Fruit fly (Drosophila melanogaster) whole organism, embryonic: ENCODE measurements around the gene Jhbp12.

ENCODE experiments used
- Bdp1 ChIP-seq: fragments of 200-800 bp; sonication (Bioruptor generic); optimal IDR thresholded peaks from 3 replicates; lab custom pipeline; 2016; ENCODE audit warnings: missing biosample characterization, missing genetic modification characterization
- CG11085 ChIP-seq: fragments of 200-800 bp; sonication (Bioruptor generic); IDR thresholded peaks from 2 replicates; pipeline ENCODE4 v1.3.6; 2022; ENCODE audit warnings: missing biosample characterization, missing genetic modification characterization
- CG11247 ChIP-seq: fragments of 200-800 bp; sonication (Bioruptor generic); IDR thresholded peaks from 2 replicates; pipeline ENCODE4 v1.3.6; 2022; ENCODE audit warnings: missing biosample characterization, missing genetic modification characterization
- CG13775 ChIP-seq: fragments of 200-800 bp; sonication (Bioruptor generic); optimal IDR thresholded peaks from 3 replicates; lab custom pipeline; 2017; ENCODE audit warnings: missing biosample characterization, mild to moderate bottlenecking, missing genetic modification characterization
- CG14710 ChIP-seq: fragments of 200-800 bp; sonication (Bioruptor generic); optimal IDR thresholded peaks from 3 replicates; lab custom pipeline; 2019; ENCODE audit warnings: missing biosample characterization, mild to moderate bottlenecking, missing genetic modification characterization, moderate library complexity
- CG17359 ChIP-seq: fragments of 200-800 bp; sonication (Bioruptor generic); optimal IDR thresholded peaks from 3 replicates; lab custom pipeline; 2018; ENCODE audit warnings: missing biosample characterization, mild to moderate bottlenecking, missing genetic modification characterization, moderate library complexity
- CG2116 ChIP-seq: fragments of 200-800 bp; sonication (Bioruptor generic); optimal IDR thresholded peaks from 3 replicates; lab custom pipeline; 2018; ENCODE audit warnings: missing biosample characterization, mild to moderate bottlenecking, missing genetic modification characterization
- CG2120 ChIP-seq: fragments of 200-800 bp; sonication (Bioruptor generic); optimal IDR thresholded peaks from 3 replicates; lab custom pipeline; 2016; ENCODE audit warnings: missing biosample characterization, missing genetic modification characterization
- CG32532 ChIP-seq: fragments of 200-800 bp; sonication (Bioruptor generic); IDR thresholded peaks from 2 replicates; pipeline ENCODE4 v1.3.6; 2022; ENCODE audit warnings: missing biosample characterization, missing genetic modification characterization
- CG3838 ChIP-seq: fragments of 200-800 bp; sonication (Bioruptor generic); optimal IDR thresholded peaks from 3 replicates; lab custom pipeline; 2016; ENCODE audit warnings: missing biosample characterization, missing genetic modification characterization
- CG3847 ChIP-seq: fragments of 200-800 bp; sonication (Bioruptor generic); IDR thresholded peaks from 2 replicates; pipeline ENCODE4 v1.3.6; 2022; ENCODE audit warnings: missing biosample characterization, missing genetic modification characterization
- CG4282 ChIP-seq: fragments of 200-800 bp; sonication (Bioruptor generic); optimal IDR thresholded peaks from 2 replicates; lab custom pipeline; 2016; ENCODE audit warnings: missing biosample characterization, missing genetic modification characterization
- CG4328 ChIP-seq: fragments of 200-800 bp; sonication (Bioruptor generic); optimal IDR thresholded peaks from 3 replicates; lab custom pipeline; 2017; ENCODE audit warnings: missing biosample characterization, missing genetic modification reagents, missing genetic modification characterization
- CG4360 ChIP-seq: fragments of 200-800 bp; sonication (Bioruptor generic); IDR thresholded peaks from 2 replicates; pipeline ENCODE4 v1.3.6; 2022; ENCODE audit warnings: missing biosample characterization, missing genetic modification characterization
- CG4854 ChIP-seq: fragments of 200-800 bp; sonication (Bioruptor generic); optimal IDR thresholded peaks from 2 replicates; lab custom pipeline; 2016; ENCODE audit warnings: missing biosample characterization, missing genetic modification characterization, inconsistent platforms
- CG6813 ChIP-seq: fragments of 200-800 bp; sonication (Bioruptor generic); optimal IDR thresholded peaks from 2 replicates; lab custom pipeline; 2017; ENCODE audit warnings: missing biosample characterization, missing genetic modification characterization, mild to moderate bottlenecking, moderate library complexity, missing genetic modification reagents
- CG7271 ChIP-seq: fragments of 200-800 bp; sonication (Bioruptor generic); optimal IDR thresholded peaks from 2 replicates; lab custom pipeline; 2018; ENCODE audit warnings: missing biosample characterization, mild to moderate bottlenecking, missing genetic modification characterization, moderate library complexity
- CG7786 ChIP-seq: fragments of 200-800 bp; sonication (Bioruptor generic); optimal IDR thresholded peaks from 2 replicates; lab custom pipeline; 2016; ENCODE audit warnings: missing biosample characterization, missing genetic modification characterization
- CG8388 ChIP-seq: fragments of 200-800 bp; sonication (Bioruptor generic); optimal IDR thresholded peaks from 2 replicates; lab custom pipeline; 2019; ENCODE audit warnings: missing biosample characterization, mild to moderate bottlenecking, missing genetic modification characterization, moderate library complexity
- CG9817 ChIP-seq: fragments of 200-800 bp; sonication (Bioruptor generic); optimal IDR thresholded peaks from 2 replicates; lab custom pipeline; 2018; ENCODE audit warnings: missing biosample characterization, mild to moderate bottlenecking, missing genetic modification characterization, moderate library complexity
- Camta ChIP-seq: fragments of 200-800 bp; sonication (Bioruptor generic); optimal IDR thresholded peaks from 2 replicates; lab custom pipeline; 2016; ENCODE audit warnings: missing biosample characterization, missing genetic modification characterization
- CoRest ChIP-seq: fragments of 200-800 bp; sonication (Bioruptor generic); optimal IDR thresholded peaks from 3 replicates; lab custom pipeline; 2018; ENCODE audit warnings: missing biosample characterization, mild to moderate bottlenecking, missing genetic modification characterization, moderate library complexity
- Dad ChIP-seq: fragments of 200-800 bp; sonication (Bioruptor generic); optimal IDR thresholded peaks from 3 replicates; lab custom pipeline; 2016; ENCODE audit warnings: missing biosample characterization, missing genetic modification characterization
- Drgx ChIP-seq: fragments of 200-800 bp; sonication (Bioruptor generic); IDR thresholded peaks from 2 replicates; pipeline ENCODE4 v1.3.6; 2022; ENCODE audit warnings: missing biosample characterization, missing genetic modification characterization
- HLH4C ChIP-seq: fragments of 200-800 bp; sonication (Bioruptor generic); IDR thresholded peaks from 3 replicates; pipeline ENCODE4 v1.3.6; 2022; ENCODE audit warnings: missing biosample characterization, missing genetic modification characterization; ENCODE audit not compliant: partially characterized antibody
- HLHmδ ChIP-seq: fragments of 200-800 bp; sonication (Bioruptor generic); optimal IDR thresholded peaks from 2 replicates; lab custom pipeline; 2018; ENCODE audit warnings: missing biosample characterization, mild to moderate bottlenecking, missing genetic modification characterization, moderate library complexity
- Mrtf ChIP-seq: fragments of 200-800 bp; sonication (Bioruptor generic); IDR thresholded peaks from 3 replicates; pipeline ENCODE4 v1.3.6; 2022; ENCODE audit warnings: missing biosample characterization, missing genetic modification characterization
- NfI ChIP-seq: fragments of 200-800 bp; sonication (Bioruptor generic); optimal IDR thresholded peaks from 3 replicates; lab custom pipeline; 2018; ENCODE audit warnings: missing biosample characterization, mild to moderate bottlenecking, missing genetic modification characterization, moderate library complexity
- Sry-δ ChIP-seq: fragments of 200-800 bp; sonication (Bioruptor generic); optimal IDR thresholded peaks from 2 replicates; lab custom pipeline; 2016; ENCODE audit warnings: missing biosample characterization, missing genetic modification characterization
- abd-A ChIP-seq: fragments of 200-800 bp; sonication (Bioruptor generic); optimal IDR thresholded peaks from 3 replicates; lab custom pipeline; 2019; ENCODE audit warnings: missing biosample characterization, mild to moderate bottlenecking, missing genetic modification characterization, moderate library complexity
- cg ChIP-seq: fragments of 200-800 bp; sonication (Bioruptor generic); optimal IDR thresholded peaks from 3 replicates; lab custom pipeline; 2019; ENCODE audit warnings: missing biosample characterization, mild to moderate bottlenecking, missing genetic modification characterization, moderate library complexity
- dm ChIP-seq: fragments of 200-800 bp; sonication (Bioruptor generic); optimal IDR thresholded peaks from 3 replicates; lab custom pipeline; 2016; ENCODE audit warnings: missing biosample characterization, missing genetic modification characterization
- en ChIP-seq: fragments of 200-800 bp; sonication (Bioruptor generic); optimal IDR thresholded peaks from 2 replicates; lab custom pipeline; 2016; ENCODE audit warnings: missing biosample characterization, missing genetic modification characterization
- fu2 ChIP-seq: fragments of 200-800 bp; sonication (Bioruptor generic); optimal IDR thresholded peaks from 2 replicates; lab custom pipeline; 2016; ENCODE audit warnings: missing biosample characterization, missing genetic modification characterization
- gt ChIP-seq: fragments of 200-800 bp; sonication (Bioruptor generic); IDR thresholded peaks from 2 replicates; pipeline ENCODE4 v1.3.6; 2022; ENCODE audit warnings: missing biosample characterization, missing genetic modification characterization
- hb ChIP-seq: fragments of 200-800 bp; sonication (Bioruptor generic); IDR thresholded peaks from 3 replicates; pipeline ENCODE4 v1.3.6; 2022; ENCODE audit warnings: missing biosample characterization, missing genetic modification characterization; ENCODE audit not compliant: partially characterized antibody
- inv ChIP-seq: fragments of 200-800 bp; sonication (Bioruptor generic); IDR thresholded peaks from 2 replicates; pipeline ENCODE4 v1.3.6; 2022; ENCODE audit warnings: missing biosample characterization, missing genetic modification characterization; ENCODE audit not compliant: partially characterized antibody
- maf-S ChIP-seq: fragments of 200-800 bp; sonication (Bioruptor generic); optimal IDR thresholded peaks from 2 replicates; lab custom pipeline; 2016; ENCODE audit warnings: missing biosample characterization, missing genetic modification characterization
- oc ChIP-seq: fragments of 200-800 bp; sonication (Bioruptor generic); optimal IDR thresholded peaks from 2 replicates; lab custom pipeline; 2018; ENCODE audit warnings: missing biosample characterization, mild to moderate bottlenecking, missing genetic modification characterization, moderate library complexity
- prd ChIP-seq, 3 experiments: fragments of >200 bp in 2 of 3; fragments of 200-800 bp in 1 of 3; sonication (Bioruptor generic) in 1 of 3; optimal IDR thresholded peaks in 2 of 3; IDR thresholded peaks in 1 of 3; 2 replicates in 2 of 3; 3 replicates in 1 of 3; pipeline versions ENCODE4 v1.3.6 to Lab custom; 2017 to 2022; ENCODE audit warnings: missing biosample characterization in 1 of 3, missing genetic modification characterization in 1 of 3
- ranshi ChIP-seq: fragments of 200-800 bp; sonication (Bioruptor generic); IDR thresholded peaks from 2 replicates; pipeline ENCODE4 v1.3.6; 2022; ENCODE audit warnings: missing biosample characterization, missing genetic modification characterization
- ro ChIP-seq: fragments of 200-800 bp; sonication (Bioruptor generic); IDR thresholded peaks from 2 replicates; pipeline ENCODE4 v1.3.6; 2022; ENCODE audit warnings: missing biosample characterization, missing genetic modification characterization
- sens ChIP-seq: fragments of 200-800 bp; sonication (Bioruptor generic); peaks from one replicate; lab custom pipeline; 2016; ENCODE audit warnings: missing biosample characterization, missing genetic modification characterization
- slp2 ChIP-seq: fragments of 200-800 bp; sonication (Bioruptor generic); optimal IDR thresholded peaks from 2 replicates; lab custom pipeline; 2016; ENCODE audit warnings: missing biosample characterization, missing genetic modification characterization
- sob ChIP-seq: fragments of 200-800 bp; sonication (Bioruptor generic); IDR thresholded peaks from 2 replicates; pipeline ENCODE4 v1.3.6; 2022; ENCODE audit warnings: missing biosample characterization, missing genetic modification characterization
- toy ChIP-seq: fragments of 200-800 bp; sonication (Bioruptor generic); IDR thresholded peaks from 2 replicates; pipeline ENCODE4 v1.3.6; 2022; ENCODE audit warnings: missing biosample characterization, missing genetic modification characterization
- unc-4 ChIP-seq: fragments of 200-800 bp; sonication (Bioruptor generic); IDR thresholded peaks from 2 replicates; pipeline ENCODE4 v1.3.6; 2022; ENCODE audit warnings: missing biosample characterization, missing genetic modification characterization; ENCODE audit not compliant: partially characterized antibody
- unpg ChIP-seq: fragments of 200-800 bp; sonication (Bioruptor generic); optimal IDR thresholded peaks from 3 replicates; lab custom pipeline; 2018; ENCODE audit warnings: missing biosample characterization, mild to moderate bottlenecking, missing genetic modification characterization, moderate library complexity
- wdn ChIP-seq: fragments of 200-800 bp; sonication (Bioruptor generic); IDR thresholded peaks from 2 replicates; pipeline ENCODE4 v1.3.6; 2022; ENCODE audit warnings: missing biosample characterization, missing genetic modification characterization

Gene Jhbp12

DNA sequence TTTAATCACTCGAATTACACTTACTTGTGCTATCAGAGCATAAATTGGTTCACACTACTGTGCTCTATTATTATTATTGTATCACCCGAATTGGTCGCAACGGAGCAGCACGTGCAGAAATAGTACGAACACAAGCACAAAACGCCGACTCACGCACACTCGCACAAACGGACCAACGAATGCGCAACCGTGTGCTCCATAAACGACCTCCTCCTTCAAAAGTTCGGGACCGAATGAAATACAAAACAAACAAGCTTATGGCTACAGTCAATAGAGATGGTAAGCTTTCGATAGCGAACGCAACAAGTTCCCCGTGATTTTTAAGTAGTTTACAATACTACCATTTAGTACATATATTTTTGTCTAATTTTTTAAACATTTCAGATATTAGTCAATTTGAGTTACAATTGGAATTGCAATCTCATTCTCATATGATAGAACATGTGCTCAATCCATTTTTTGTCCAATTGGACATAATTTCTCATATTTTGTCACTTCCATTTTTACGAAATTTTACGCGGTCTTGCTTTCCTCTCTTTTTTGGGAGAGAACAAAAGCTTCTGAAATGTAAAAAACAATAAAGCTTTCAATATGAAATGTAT, 19.2 kb downstream of the Jhbp12 start, which contains the start of gene Cftr (continued):
- TF ChIP-seq prd (optimal IDR thresholded peaks at IDR 0.05; lab: Kevin White, UChicago) (no peak), prd (GFP tag; IDR thresholded peaks at IDR 0.05; lab: Robert Waterston, UW) (no peak), en (peak; percentile 17), CG3838 (GFP tag; lab: Kevin White, UChicago) (peak; percentile 92), toy (GFP tag; lab: Robert Waterston, UW) (no peak), CG3847 (GFP tag; lab: Robert Waterston, UW) (peak; percentile 63), CoRest (tag; lab: Kevin White, UChicago) (peak; percentile 21), CG11085 (GFP tag; lab: Robert Waterston, UW) (peak; percentile 33; the same call in 1 of the 2 replicates), fu2 (GFP tag; lab: Kevin White, UChicago) (peak; percentile 1), CG7271 (tag; lab: Kevin White, UChicago) (no peak), oc (tag; lab: Kevin White, UChicago) (peak; percentile 55), wdn (GFP tag; lab: Robert Waterston, UW) (no peak), unc-4 (peak; percentile 48; the same call in 1 of the 2 replicates), CG4282 (peak; percentile 38), CG11247 (GFP tag; lab: Robert Waterston, UW) (peak; percentile 46), HLH4C (GFP tag; lab: Robert Waterston, UW) (peak; percentile 50), CG4854 (peak; percentile 44), CG13775 (GFP tag; lab: Kevin White, UChicago) (no peak), CG4328 (GFP tag; lab: Kevin White, UChicago) (peak; percentile 23), CG32532 (GFP tag; lab: Robert Waterston, UW) (peak; percentile 64), slp2 (GFP tag; lab: Kevin White, UChicago) (no peak), ranshi (GFP tag; lab: Robert Waterston, UW) (peak; percentile 44; the same call in 1 of the 2 replicates), ro (no peak), NfI (GFP tag; lab: Kevin White, UChicago) (peak; percentile 57), CG2116 (peak; percentile 10), CG14710 (no peak), sob (GFP tag; lab: Robert Waterston, UW) (peak; percentile 81), CG7786 (GFP tag; lab: Kevin White, UChicago) (peak; percentile 1), Camta (GFP tag; lab: Kevin White, UChicago) (peak; percentile 49), CG8388 (no peak), CG6813 (GFP tag; lab: Kevin White, UChicago) (peak; percentile 27), Sry-δ (GFP tag; lab: Kevin White, UChicago) (peak; percentile 86), CG9817 (tag; lab: Kevin White, UChicago) (peak; percentile 0), CG17359 (tag; lab: Kevin White, UChicago) (peak; percentile 56), sens (peak; percentile 87), cg (GFP tag; lab: Kevin White, UChicago) (peak; percentile 90), Drgx (GFP tag; lab: Robert Waterston, UW) (peak; percentile 52), Bdp1 (GFP tag; lab: Kevin White, UChicago) (peak; percentile 42), Mrtf (peak; percentile 39; the same call in 2 of the 3 replicates), abd-A (tag; lab: Kevin White, UChicago) (peak; percentile 47), maf-S (peak; percentile 36), hb (0 out of 3 replicates have a peak, but pooled peaks have one; percentile 23), dm (peak; percentile 46), Dad (peak; percentile 55), gt (GFP tag; lab: Robert Waterston, UW) (no peak), CG4360 (no peak), inv (peak; percentile 27; the same call in 1 of the 2 replicates), HLHmδ (peak; percentile 9), unpg (peak; percentile 35), CG2120 (GFP tag; lab: Kevin White, UChicago) (peak; percentile 66)
